Fruit fly (Drosophila melanogaster) whole organism, embryonic: ENCODE measurements around the gene Plzf.

ENCODE experiments used
- CG12219 ChIP-seq: fragments of 200-800 bp; sonication (Bioruptor generic); optimal IDR thresholded peaks from 3 replicates; lab custom pipeline; 2018; ENCODE audit warnings: missing biosample characterization, mild to moderate bottlenecking, missing genetic modification characterization
- CG15269 ChIP-seq: fragments of 200-800 bp; sonication (Bioruptor generic); optimal IDR thresholded peaks from 2 replicates; lab custom pipeline; 2018; ENCODE audit warnings: missing biosample characterization, mild to moderate bottlenecking, missing genetic modification characterization, moderate library complexity
- CG16779 ChIP-seq: fragments of 200-800 bp; sonication (Bioruptor generic); IDR thresholded peaks from 2 replicates; pipeline ENCODE4 v1.3.6; 2022; ENCODE audit warnings: missing biosample characterization, missing genetic modification characterization
- CG31224 ChIP-seq: fragments of 200-800 bp; sonication (Bioruptor generic); IDR thresholded peaks from 2 replicates; pipeline ENCODE4 v1.3.6; 2022; ENCODE audit warnings: missing biosample characterization, missing genetic modification characterization
- CG8924 ChIP-seq: fragments of 200-800 bp; optimal IDR thresholded peaks from 3 replicates; lab custom pipeline; 2019; ENCODE audit warnings: missing biosample characterization, mild to moderate bottlenecking, missing genetic modification characterization, moderate library complexity
- Dll ChIP-seq: fragments of 200-800 bp; sonication (Bioruptor generic); IDR thresholded peaks from 4 replicates; pipeline ENCODE4 v1.3.6; 2022; ENCODE audit warnings: missing biosample characterization, missing genetic modification characterization; ENCODE audit not compliant: partially characterized antibody
- HHEX ChIP-seq: fragments of 200-800 bp; sonication (Bioruptor generic); optimal IDR thresholded peaks from 3 replicates; lab custom pipeline; 2017; ENCODE audit warnings: missing biosample characterization, mild to moderate bottlenecking, missing genetic modification characterization, missing genetic modification reagents
- Hand ChIP-seq: fragments of 200-800 bp; sonication (Bioruptor generic); optimal IDR thresholded peaks from 2 replicates; lab custom pipeline; 2017; ENCODE audit warnings: mild to moderate bottlenecking, missing biosample characterization, missing genetic modification reagents, missing genetic modification characterization
- Jarid2 ChIP-seq: fragments of 200-800 bp; sonication (Bioruptor generic); optimal IDR thresholded peaks from 3 replicates; lab custom pipeline; 2017; ENCODE audit warnings: mild to moderate bottlenecking, missing biosample characterization, missing genetic modification reagents, missing genetic modification characterization
- Lpt ChIP-seq: fragments of >200 bp; optimal IDR thresholded peaks from 2 replicates; lab custom pipeline; 2018; ENCODE audit warnings: missing biosample characterization, missing genetic modification characterization
- jing ChIP-seq: fragments of 200-800 bp; sonication (Bioruptor generic); optimal IDR thresholded peaks from 2 replicates; lab custom pipeline; 2018; ENCODE audit warnings: missing biosample characterization, mild to moderate bottlenecking, missing genetic modification characterization
- kay ChIP-seq: fragments of 200-800 bp; sonication (Bioruptor generic); optimal IDR thresholded peaks from 2 replicates; lab custom pipeline; 2016; ENCODE audit warnings: missing biosample characterization, missing genetic modification characterization
- tio ChIP-seq: fragments of 200-800 bp; sonication (Bioruptor generic); optimal IDR thresholded peaks from 2 replicates; lab custom pipeline; 2017; ENCODE audit warnings: missing biosample characterization, missing genetic modification characterization, inconsistent platforms

DNA sequence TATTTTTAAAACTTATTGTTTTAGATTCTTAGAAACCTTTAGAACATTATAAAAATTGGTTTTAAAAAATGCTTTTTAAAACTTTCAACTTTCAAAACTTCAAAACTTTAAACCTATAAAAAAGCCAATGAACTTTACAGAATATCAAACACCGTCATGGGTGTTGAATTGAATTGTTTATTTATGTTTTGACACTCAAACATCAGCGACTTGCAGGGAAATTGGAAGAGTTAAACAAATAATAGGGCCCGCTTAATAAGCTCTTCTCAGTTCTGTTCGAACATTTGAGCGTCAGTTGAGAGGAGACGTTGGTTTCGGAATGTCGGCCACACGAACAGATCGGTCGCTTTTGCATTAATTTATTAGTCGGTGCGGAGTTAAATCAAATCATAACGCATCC, 415 bp upstream of the Plzf start, which contains the start of gene PLCXD:
- TF ChIP-seq CG8924 (tag; lab: Kevin White, UChicago): no peak
- no peak for TF ChIP-seq CG16779 (GFP tag; lab: Robert Waterston, UW)
- no peak for TF ChIP-seq tio (GFP tag; lab: Kevin White, UChicago)
- TF ChIP-seq kay (GFP tag; lab: Kevin White, UChicago): no peak
- TF ChIP-seq Hand (GFP tag; lab: Kevin White, UChicago): no peak
- no peak for TF ChIP-seq CG12219 (GFP tag; lab: Kevin White, UChicago)
- TF ChIP-seq Dll (GFP tag; lab: Robert Waterston, UW): no peak
- TF ChIP-seq CG31224 (GFP tag; lab: Robert Waterston, UW): no peak
- no peak for TF ChIP-seq Lpt (GFP tag; lab: Kevin White, UChicago)
- TF ChIP-seq jing (GFP tag; lab: Kevin White, UChicago): no peak
- TF ChIP-seq CG15269 (tag; lab: Kevin White, UChicago): no peak
- no peak for TF ChIP-seq HHEX (GFP tag; lab: Kevin White, UChicago)
- TF ChIP-seq Jarid2 (GFP tag; lab: Kevin White, UChicago): no peak
